Worm (Caenorhabditis elegans) whole organism, mixed stage, embryonic: ENCODE results near the gene W07G4.7.

Experiments
- bed-3 ChIP-seq: fragments of 200-800 bp; sonication (Bioruptor generic); optimal IDR thresholded peaks from 3 replicates; lab custom pipeline; 2018; ENCODE audit warnings: mild to moderate bottlenecking, missing genetic modification characterization, moderate library complexity, missing compliant biosample characterization
- blmp-1 ChIP-seq: fragments of 150-350 bp; optimal IDR thresholded peaks from 2 replicates; lab custom pipeline; 2014; ENCODE audit warnings: missing biosample characterization, missing genetic modification characterization
- ces-1 ChIP-seq: fragments of 150-350 bp; optimal IDR thresholded peaks from 2 replicates; lab custom pipeline; 2014; ENCODE audit warnings: missing biosample characterization, missing genetic modification reagents, missing genetic modification characterization
- cnd-1 ChIP-seq: fragments of 200-800 bp; sonication (Bioruptor generic); optimal IDR thresholded peaks from 2 replicates; lab custom pipeline; 2018; ENCODE audit warnings: mild to moderate bottlenecking, missing genetic modification characterization, missing compliant biosample characterization
- drap-1 ChIP-seq: fragments of 200-800 bp; sonication (Bioruptor generic); optimal IDR thresholded peaks from 3 replicates; lab custom pipeline; 2018; ENCODE audit warnings: mild to moderate bottlenecking, missing genetic modification characterization, missing compliant biosample characterization
- elt-1 ChIP-seq: sonication (generic microtip); optimal IDR thresholded peaks from 2 replicates; lab custom pipeline; 2017; ENCODE audit warnings: missing genetic modification characterization, mild to moderate bottlenecking, missing compliant biosample characterization, antibody characterized with exemption, moderate library complexity, borderline replicate concordance; ENCODE audit not compliant: insufficient read depth
- elt-3 ChIP-seq: fragments of 150-350 bp; optimal IDR thresholded peaks from 2 replicates; lab custom pipeline; 2014; ENCODE audit warnings: missing biosample characterization, missing genetic modification characterization
- flh-1 ChIP-seq: fragments of 200-800 bp; sonication (Bioruptor generic); optimal IDR thresholded peaks from 2 replicates; lab custom pipeline; 2018; ENCODE audit warnings: mild to moderate bottlenecking, missing genetic modification characterization, moderate library complexity, missing compliant biosample characterization
- ham-2 ChIP-seq: fragments of 200-800 bp; sonication (Bioruptor generic); optimal IDR thresholded peaks from 2 replicates; lab custom pipeline; 2018; ENCODE audit warnings: mild to moderate bottlenecking, missing genetic modification characterization, missing compliant biosample characterization
- hlh-1 ChIP-seq: fragments of 150-350 bp; optimal IDR thresholded peaks from 2 replicates; lab custom pipeline; 2014; ENCODE audit warnings: missing biosample characterization, missing genetic modification reagents, missing genetic modification characterization
- lin-32 ChIP-seq: fragments of 200-800 bp; sonication (Bioruptor generic); optimal IDR thresholded peaks from 2 replicates; lab custom pipeline; 2018; ENCODE audit warnings: mild to moderate bottlenecking, missing genetic modification characterization, missing compliant biosample characterization
- mab-5 ChIP-seq: fragments of 150-350 bp; optimal IDR thresholded peaks from 2 replicates; lab custom pipeline; 2014; ENCODE audit warnings: missing biosample characterization, missing genetic modification characterization
- mls-2 ChIP-seq: sonication (generic microtip); optimal IDR thresholded peaks from 2 replicates; lab custom pipeline; 2016; ENCODE audit warnings: mild to moderate bottlenecking, missing genetic modification characterization, moderate library complexity, missing compliant biosample characterization
- nhr-2 ChIP-seq: fragments of 150-350 bp; optimal IDR thresholded peaks from 2 replicates; lab custom pipeline; 2014; ENCODE audit warnings: missing biosample characterization, missing genetic modification characterization
- nhr-28 ChIP-seq: fragments of 150-350 bp; optimal IDR thresholded peaks from 2 replicates; lab custom pipeline; 2014; ENCODE audit warnings: missing biosample characterization, missing genetic modification characterization
- nhr-76 ChIP-seq: sonication (generic microtip); optimal IDR thresholded peaks from 2 replicates; lab custom pipeline; 2017; ENCODE audit warnings: missing biosample characterization, missing genetic modification characterization
- pha-4 ChIP-seq: fragments of 150-350 bp; optimal IDR thresholded peaks from 2 replicates; lab custom pipeline; 2018; ENCODE audit warnings: missing biosample characterization, missing genetic modification reagents, missing genetic modification characterization
- snpc-4 ChIP-seq: fragments of 150-350 bp; optimal IDR thresholded peaks from 2 replicates; lab custom pipeline; 2014; ENCODE audit warnings: missing biosample characterization, missing genetic modification characterization
- sptf-1 ChIP-seq: sonication (generic microtip); optimal IDR thresholded peaks from 2 replicates; lab custom pipeline; 2017; ENCODE audit warnings: mild to moderate bottlenecking, missing genetic modification characterization, moderate library complexity, missing compliant biosample characterization
- unc-120 ChIP-seq: sonication (generic microtip); optimal IDR thresholded peaks from 2 replicates; lab custom pipeline; 2017; ENCODE audit warnings: missing genetic modification characterization, missing compliant biosample characterization; ENCODE audit not compliant: poor library complexity, severe bottlenecking
- unc-39 ChIP-seq: fragments of 150-350 bp; optimal IDR thresholded peaks from 2 replicates; lab custom pipeline; 2014; ENCODE audit warnings: missing biosample characterization, missing genetic modification characterization
- unc-62 ChIP-seq: fragments of 150-350 bp; optimal IDR thresholded peaks from 2 replicates; lab custom pipeline; 2014; ENCODE audit warnings: missing biosample characterization, missing genetic modification reagents, missing genetic modification characterization
- zip-8 ChIP-seq: fragments of 150-350 bp; optimal IDR thresholded peaks from 2 replicates; lab custom pipeline; 2014; ENCODE audit warnings: missing biosample characterization, missing genetic modification characterization

The W07G4.7 gene

DNA sequence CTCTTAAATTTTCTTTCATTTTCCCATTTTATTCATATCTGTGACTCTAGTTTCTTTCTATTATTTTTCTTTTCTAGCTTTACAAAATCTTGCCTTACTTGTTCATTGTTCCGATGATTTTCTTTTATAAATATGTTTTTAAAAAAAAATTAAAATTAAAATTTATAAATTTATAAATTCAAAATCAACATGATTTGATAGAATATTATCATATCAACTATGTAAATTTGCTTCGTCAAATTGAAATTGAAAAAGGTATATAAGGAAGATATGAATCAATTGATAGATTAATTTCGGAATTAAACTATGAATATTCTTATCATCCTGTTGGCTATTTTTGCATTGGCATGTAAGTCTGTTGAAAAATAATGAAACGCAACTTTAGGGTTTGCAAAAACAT lies 1.3 kb downstream of the W07G4.7 start, which contains the start of gene W07G4.1:
Gene W07G4.1, plus strand, starts transcription at position 301 of the 400 bp plus-strand sequence.
- TF ChIP-seq blmp-1 (tag; lab: Kevin White, UChicago) (no peak), elt-1 (tag; lab: Kevin White, UChicago) (no peak), snpc-4 (tag; lab: Kevin White, UChicago) (no peak), flh-1 (GFP tag; lab: Kevin White, UChicago) (no peak), unc-39 (tag; lab: Kevin White, UChicago) (no peak), nhr-28 (no peak)

DNA sequence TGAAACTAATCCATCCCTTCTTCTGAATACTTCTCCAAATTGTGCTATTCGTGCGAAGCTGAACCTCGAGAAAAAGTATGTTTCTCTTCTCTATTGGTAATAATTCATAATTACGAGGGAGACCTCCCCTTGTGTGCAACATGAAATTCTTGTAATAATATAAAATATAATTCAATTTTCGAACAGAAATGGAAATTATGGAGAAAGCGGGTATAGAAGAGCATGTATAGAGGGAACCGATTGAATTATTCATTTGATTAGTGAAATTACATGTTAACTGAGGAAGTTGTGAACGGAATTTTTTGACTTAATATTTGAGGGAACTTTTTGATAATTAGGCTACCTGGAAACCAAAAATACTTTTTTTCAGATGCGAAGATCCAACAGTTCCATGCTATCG lies 5.6 kb downstream of the W07G4.7 start:
- TF ChIP-seq ces-1 (GFP tag; lab: Kevin White, UChicago): peak; percentile 99
- TF ChIP-seq zip-8 (tag; lab: Kevin White, UChicago): no peak

- TF ChIP-seq ces-1 (GFP tag; lab: Kevin White, UChicago) (peak; percentile 94), zip-8 (tag; lab: Kevin White, UChicago) (peak; percentile 78), mls-2 (no peak), nhr-76 (no peak)
Observed at ce11 chrV:13026631-13027299, 7.7 kb downstream of the W07G4.7 start.

- TF ChIP-seq flh-1 (GFP tag; lab: Kevin White, UChicago) (no peak), snpc-4 (tag; lab: Kevin White, UChicago) (no peak), blmp-1 (tag; lab: Kevin White, UChicago) (no peak), unc-62 (no peak), mls-2 (no peak), ces-1 (GFP tag; lab: Kevin White, UChicago) (peak; percentile 54), unc-39 (tag; lab: Kevin White, UChicago) (no peak), nhr-2 (tag; lab: Kevin White, UChicago) (peak; percentile 85), hlh-1 (tag; lab: Kevin White, UChicago) (no peak)
Observed at ce11 chrV:13025283-13025682, 9.2 kb downstream of the W07G4.7 start.

DNA sequence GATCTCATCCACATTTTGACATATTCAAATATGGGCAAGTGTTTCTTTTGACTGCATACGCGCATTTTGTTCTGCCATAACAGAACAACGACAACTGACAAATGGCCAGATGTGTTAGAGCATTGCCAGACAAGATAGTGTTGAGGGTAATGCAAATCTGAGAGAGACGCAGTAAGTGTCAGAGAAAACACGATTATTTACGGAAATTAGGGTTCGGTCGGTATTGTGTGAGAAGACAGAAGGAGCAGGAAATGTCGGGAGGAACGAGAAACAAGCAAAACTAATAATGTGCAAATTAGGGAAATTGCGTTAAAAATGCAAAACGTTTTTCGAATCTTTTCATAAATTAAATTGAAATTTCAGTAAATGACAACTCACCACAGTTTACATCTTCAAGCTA lies 10.0 kb downstream of the W07G4.7 start:
- TF ChIP-seq ces-1 (GFP tag; lab: Kevin White, UChicago): peak; percentile 100
- TF ChIP-seq unc-62: peak; percentile 45
- peak; percentile 10 for TF ChIP-seq nhr-2 (tag; lab: Kevin White, UChicago)
- no peak for TF ChIP-seq mls-2
- TF ChIP-seq cnd-1 (tag; lab: Kevin White, UChicago): peak; percentile 64
- peak; percentile 5 for TF ChIP-seq hlh-1 (tag; lab: Kevin White, UChicago)

ce11 chrV:13022265-13022664 lies 12.2 kb downstream of the W07G4.7 start:
- TF ChIP-seq zip-8 (tag; lab: Kevin White, UChicago) (no peak), ces-1 (GFP tag; lab: Kevin White, UChicago) (peak; percentile 91), mls-2 (no peak)

ce11 chrV:13021540-13021939 lies 13.0 kb downstream of the W07G4.7 start:
- no peak for TF ChIP-seq zip-8 (tag; lab: Kevin White, UChicago)
- no peak for TF ChIP-seq hlh-1 (tag; lab: Kevin White, UChicago)
- TF ChIP-seq elt-3: no peak
- peak; percentile 89 for TF ChIP-seq cnd-1 (tag; lab: Kevin White, UChicago)
- no peak for TF ChIP-seq unc-39 (tag; lab: Kevin White, UChicago)
- TF ChIP-seq mab-5: no peak
- no peak for TF ChIP-seq sptf-1 (tag; lab: Kevin White, UChicago)
- TF ChIP-seq bed-3 (GFP tag; lab: Kevin White, UChicago): no peak
- no peak for TF ChIP-seq unc-120 (tag; lab: Kevin White, UChicago)
- no peak for TF ChIP-seq unc-62
- TF ChIP-seq lin-32 (GFP tag; lab: Kevin White, UChicago): peak; percentile 94
- no peak for TF ChIP-seq pha-4
- no peak for TF ChIP-seq drap-1 (GFP tag; lab: Kevin White, UChicago)

DNA sequence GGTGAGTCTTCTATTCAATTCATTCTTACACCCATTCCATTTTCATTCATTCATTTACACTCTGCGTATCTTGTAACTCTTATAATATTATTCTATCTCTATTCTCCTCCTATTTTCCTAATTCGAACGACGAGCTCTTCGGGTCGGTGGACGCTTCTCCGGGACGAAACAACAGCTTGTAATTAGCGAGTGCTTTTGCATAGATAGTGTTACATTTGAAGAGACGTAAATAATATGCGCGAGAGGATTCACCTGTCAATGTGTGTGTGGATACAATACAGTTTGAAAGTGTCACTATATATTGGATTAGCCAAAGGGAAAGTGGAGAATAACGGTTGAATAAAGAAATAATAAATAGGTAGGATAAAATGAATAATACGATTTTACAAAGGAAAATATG lies 13.9 kb downstream of the W07G4.7 start:
- TF ChIP-seq cnd-1 (tag; lab: Kevin White, UChicago) (peak; percentile 40), ham-2 (GFP tag; lab: Kevin White, UChicago) (peak; percentile 66), drap-1 (GFP tag; lab: Kevin White, UChicago) (no peak), mls-2 (peak; percentile 16), ces-1 (GFP tag; lab: Kevin White, UChicago) (peak; percentile 69)
